Worm (Caenorhabditis elegans) whole organism, L1 larva: ENCODE results near the gene F21C10.7.

Experiments used
- C34B4.2 ChIP-seq: sonication (generic microtip); optimal IDR thresholded peaks from 2 replicates; lab custom pipeline; 2017; ENCODE audit warnings: mild to moderate bottlenecking, missing genetic modification characterization, missing compliant biosample characterization
- dsc-1 ChIP-seq: sonication (generic microtip); optimal IDR thresholded peaks from 2 replicates; lab custom pipeline; 2016; ENCODE audit warnings: mild to moderate bottlenecking, missing genetic modification characterization, missing compliant biosample characterization
- lin-35 ChIP-seq, 2 experiments: fragments of 150-350 bp; optimal IDR thresholded peaks; 2 replicates each; lab custom pipeline; 2014; ENCODE audit warnings: missing biosample characterization in 2 of 2, missing genetic modification characterization in 2 of 2, missing genetic modification reagents in 2 of 2
- snpc-4 ChIP-seq: fragments of 150-350 bp; optimal IDR thresholded peaks from 2 replicates; lab custom pipeline; 2014; ENCODE audit warnings: missing biosample characterization, missing genetic modification characterization
- unc-62 ChIP-seq: fragments of 150-350 bp; optimal IDR thresholded peaks from 2 replicates; lab custom pipeline; 2014; ENCODE audit warnings: missing biosample characterization, missing genetic modification reagents, missing genetic modification characterization

DNA sequence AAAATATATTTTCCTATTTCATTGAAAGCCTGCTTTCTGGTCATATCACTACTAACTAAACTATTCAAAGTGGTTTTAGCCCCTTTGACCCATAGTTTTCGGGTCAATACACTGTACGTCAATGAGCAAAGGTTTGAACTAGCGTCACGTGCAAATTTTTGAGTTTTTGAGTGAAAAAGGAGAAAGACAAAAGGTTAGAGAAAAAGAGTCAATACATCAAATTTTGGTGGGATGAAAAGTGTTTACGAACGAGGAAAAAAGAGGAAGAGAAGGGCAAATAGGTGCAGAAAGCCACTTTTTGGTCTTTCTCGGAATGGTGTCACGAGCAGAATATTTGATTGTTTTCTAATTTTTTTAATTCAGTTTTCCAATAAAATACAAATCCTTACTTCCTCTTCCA lies 36.7 kb upstream of the F21C10.7 start:
- TF ChIP-seq dsc-1 (tag; lab: Kevin White, UChicago), result peak; percentile 7
- TF ChIP-seq C34B4.2 (tag; lab: Kevin White, UChicago), result no peak
- no peak for TF ChIP-seq snpc-4 (tag; lab: Kevin White, UChicago)
- TF ChIP-seq unc-62 (GFP tag; lab: Kevin White, UChicago), result no peak
- TF ChIP-seq lin-35 (GFP tag; optimal IDR thresholded peaks at IDR 0.05; lab: Kevin White, UChicago), result peak in 1 of 2 experiments; percentile 16
